Worm (Caenorhabditis elegans): Measurements from ENCODE around the gene R193.6.

- no peak for TF ChIP-seq med-1 (GFP tag; optimal IDR thresholded peaks at IDR 0.05; ENCODE audit: insufficient read depth)
- TF ChIP-seq flt-1 (GFP tag; IDR thresholded peaks at IDR 0.05) = no peak
- no peak for TF ChIP-seq cog-1 (tag; optimal IDR thresholded peaks at IDR 0.05)
- TF ChIP-seq ztf-29 (GFP tag; IDR thresholded peaks at IDR 0.05) = no peak
- TF ChIP-seq ztf-23 (GFP tag; IDR thresholded peaks at IDR 0.05) = no peak
Observed at ce11 chrX:1181271-1181958, 32.8 kb downstream of the R193.6 start.
